Worm (Caenorhabditis elegans): ENCODE data around the gene alg-3.

alg-3 gene

ce11 chrIV:11717094-11717876 is 13.2 kb downstream of the alg-3 start:
- TF ChIP-seq attf-6 (GFP tag; IDR thresholded peaks at IDR 0.05) = no peak
- TF ChIP-seq hmg-1.2 (GFP tag; IDR thresholded peaks at IDR 0.05) = peak; percentile 22; the same call in 1 of the 2 replicates

ce11 chrIV:11718653-11719052 is 14.6 kb downstream of the alg-3 start:
- TF ChIP-seq hmg-1.2 (GFP tag; IDR thresholded peaks at IDR 0.05) (peak; percentile 49; the same call in 1 of the 2 replicates), ztf-18 (tag; optimal IDR thresholded peaks at IDR 0.05) (no peak), dox-1 (GFP tag; IDR thresholded peaks at IDR 0.05) (no peak), somi-1 (GFP tag; optimal IDR thresholded peaks at IDR 0.05) (peak; percentile 37), sptf-2 (GFP tag; optimal IDR thresholded peaks at IDR 0.05) (no peak), mes-4 (tag; optimal IDR thresholded peaks at IDR 0.05) (no peak), ztf-26 (tag; optimal IDR thresholded peaks at IDR 0.05) (peak; percentile 38)

ce11 chrIV:11721878-11722277 is 17.8 kb downstream of the alg-3 start:
- no peak for TF ChIP-seq ztf-18 (tag; optimal IDR thresholded peaks at IDR 0.05)
- no peak for TF ChIP-seq nfya-1 (tag; optimal IDR thresholded peaks at IDR 0.05; ENCODE audit: borderline replicate concordance, insufficient read depth)
- TF ChIP-seq nhr-80 (tag; optimal IDR thresholded peaks at IDR 0.05) = peak; percentile 54
- no peak for TF ChIP-seq ztf-3 (GFP tag; optimal IDR thresholded peaks at IDR 0.05)
- no peak for TF ChIP-seq mes-4 (tag; optimal IDR thresholded peaks at IDR 0.05)

- TF ChIP-seq fkh-3 (tag; optimal IDR thresholded peaks at IDR 0.05) (no peak), bed-2 (GFP tag; IDR thresholded peaks at IDR 0.05) (no peak), gei-17 (GFP tag; optimal IDR thresholded peaks at IDR 0.05) (no peak), B0336.3 (GFP tag; IDR thresholded peaks at IDR 0.05) (no peak), ekl-4 (GFP tag; IDR thresholded peaks at IDR 0.05) (no peak), ztf-22 (GFP tag; optimal IDR thresholded peaks at IDR 0.05) (no peak), rec-8 (tag; optimal IDR thresholded peaks at IDR 0.05) (no peak), zfh-2 (GFP tag; conservative IDR thresholded peaks at IDR 0.05) (no peak), cebp-1 (GFP tag; IDR thresholded peaks at IDR 0.05) (no peak), cebp-1 (tag; optimal IDR thresholded peaks at IDR 0.05) (no peak), sdz-38 (tag; optimal IDR thresholded peaks at IDR 0.05) (no peak), ceh-27 (GFP tag; optimal IDR thresholded peaks at IDR 0.05) (no peak), dox-1 (GFP tag; IDR thresholded peaks at IDR 0.05) (no peak), B0019.2 (GFP tag; conservative IDR thresholded peaks at IDR 0.05) (no peak)
These were observed 19.2 kb downstream of the alg-3 start for ce11 chrIV:11723255-11723654.

ce11 chrIV:11735025-11735424 is 31.0 kb downstream of the alg-3 start, which contains the start of gene K01A6.6:
Gene K01A6.6 (plus strand): TSS chrIV:11735325.
- TF ChIP-seq ccch-3 (GFP tag; optimal IDR thresholded peaks at IDR 0.05) (no peak), lsy-27 (tag; optimal IDR thresholded peaks at IDR 0.05; ENCODE audit: borderline replicate concordance, insufficient read depth) (no peak), snpc-1.3 (tag; optimal IDR thresholded peaks at IDR 0.05; ENCODE audit: insufficient read depth) (no peak), ztf-3 (GFP tag; optimal IDR thresholded peaks at IDR 0.05) (no peak), zfh-2 (GFP tag; conservative IDR thresholded peaks at IDR 0.05) (no peak), F23B12.7 (tag; optimal IDR thresholded peaks at IDR 0.05; ENCODE audit: insufficient read depth) (no peak), T26A5.8 (tag; optimal IDR thresholded peaks at IDR 0.05) (no peak), B0261.1 (tag; optimal IDR thresholded peaks at IDR 0.05) (no peak), F52B5.7 (tag; optimal IDR thresholded peaks at IDR 0.05) (no peak), madf-8 (GFP tag; conservative IDR thresholded peaks at IDR 0.05) (no peak), Y67H2A.10 (GFP tag; conservative IDR thresholded peaks at IDR 0.05) (no peak), F57A8.1 (GFP tag; optimal IDR thresholded peaks at IDR 0.05) (no peak)

Data from whole organism, young adult.